Worm (Caenorhabditis elegans): ENCODE data around the gene F38A6.5.

- TF ChIP-seq lin-14 (GFP tag; optimal IDR thresholded peaks at IDR 0.05) (no peak), nhr-77 (tag; optimal IDR thresholded peaks at IDR 0.05) (no peak), snpc-4 (tag; optimal IDR thresholded peaks at IDR 0.05) (no peak), efl-1 (optimal IDR thresholded peaks at IDR 0.05) (no peak), efl-1 (GFP tag; optimal IDR thresholded peaks at IDR 0.05 in 1 of 2) (no peak), lin-15B (tag; optimal IDR thresholded peaks at IDR 0.05) (no peak), nhr-12 (tag; optimal IDR thresholded peaks at IDR 0.05) (no peak), zag-1 (tag; optimal IDR thresholded peaks at IDR 0.05) (no peak), zip-4 (GFP tag; optimal IDR thresholded peaks at IDR 0.05) (no peak)
Observed at ce11 chrV:20820033-20820432, 46.5 kb upstream of the F38A6.5 start, which contains the start of gene T03D8.6.

Data from whole organism, L1 larva.